Worm (Caenorhabditis elegans): ENCODE results near the gene Y25C1A.7.

- TF ChIP-seq blmp-1 (tag; optimal IDR thresholded peaks at IDR 0.05) = no peak
- TF ChIP-seq pha-4 (tag; optimal IDR thresholded peaks at IDR 0.05) = no peak
- TF ChIP-seq ceh-83 (GFP tag; optimal IDR thresholded peaks at IDR 0.05) = no peak
Observed at ce11 chrII:3100546-3100945, 29.7 kb upstream of the Y25C1A.7 start, which contains the start of gene srg-24.

Data from whole organism, mixed stage, embryonic.